Worm (Caenorhabditis elegans): ENCODE results near the gene ckb-3.

DNA sequence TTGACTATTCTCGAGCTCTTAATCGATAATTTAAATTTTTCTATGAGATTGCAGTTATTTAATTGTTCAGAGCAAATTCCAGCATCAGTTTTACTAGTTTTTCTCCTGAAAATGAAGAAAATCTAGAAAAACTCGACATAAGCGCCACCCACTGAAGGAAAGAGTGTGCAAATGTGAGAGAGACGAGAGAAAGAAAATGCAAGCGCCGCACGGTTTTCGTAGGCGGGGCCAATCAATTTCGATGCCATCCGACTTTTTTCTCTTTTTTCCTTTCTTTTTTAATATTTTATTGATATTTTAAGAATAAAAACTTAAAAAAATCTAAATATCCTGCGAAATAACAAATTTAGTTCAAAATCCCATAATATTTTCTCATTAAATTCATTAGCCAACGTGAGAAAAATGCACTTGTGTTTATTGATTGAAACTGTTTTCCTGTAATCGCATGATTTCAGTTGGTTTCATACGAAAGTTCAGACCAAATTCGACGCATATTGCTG, 38.1 kb upstream of the ckb-3 start, which contains the start of gene cdk-12:
- TF ChIP-seq unc-39 (tag; optimal IDR thresholded peaks at IDR 0.05) (no peak), nhr-237 (tag; optimal IDR thresholded peaks at IDR 0.05) (no peak), blmp-1 (tag; optimal IDR thresholded peaks at IDR 0.05) (no peak), unc-62 (GFP tag; optimal IDR thresholded peaks at IDR 0.05) (no peak), ztf-11 (tag; optimal IDR thresholded peaks at IDR 0.05) (no peak)
